Worm (Caenorhabditis elegans): Measurements from ENCODE around the gene nrps-1.

Gene nrps-1

ce11 chrIII:11592096-11592495, 57.6 kb downstream of the nrps-1 start:
- TF ChIP-seq duxl-1 (tag; optimal IDR thresholded peaks at IDR 0.05; ENCODE audit: poor library complexity) (no peak), ceh-28 (tag; optimal IDR thresholded peaks at IDR 0.05) (peak; percentile 84)
